Worm (Caenorhabditis elegans) whole organism, young adult: ENCODE data around the gene Y37A1A.2.

Experiments
- B0019.2 ChIP-seq: fragments of 200-800 bp; sonication (Bioruptor generic); conservative IDR thresholded peaks from 2 replicates; pipeline ENCODE4 v1.3.6; 2022; ENCODE audit warnings: missing genetic modification reagents, missing genetic modification characterization, missing compliant biosample characterization
- B0261.1 ChIP-seq: sonication (generic microtip); optimal IDR thresholded peaks from 2 replicates; lab custom pipeline; 2016; ENCODE audit warnings: mild to moderate bottlenecking, missing genetic modification characterization, moderate library complexity, missing compliant biosample characterization
- B0336.3 ChIP-seq: fragments of 200-800 bp; sonication (Bioruptor generic); IDR thresholded peaks from 2 replicates; pipeline ENCODE4 v1.3.6; 2022; ENCODE audit warnings: missing genetic modification characterization, missing compliant biosample characterization
- C06A6.2 ChIP-seq: fragments of 200-800 bp; sonication (Bioruptor generic); conservative IDR thresholded peaks from 2 replicates; pipeline ENCODE4 v1.3.6; 2022; ENCODE audit warnings: missing genetic modification characterization, missing compliant biosample characterization
- D2030.7 ChIP-seq: fragments of 200-800 bp; sonication (Bioruptor generic); IDR thresholded peaks from 2 replicates; pipeline ENCODE4 v1.3.6; 2022; ENCODE audit warnings: missing genetic modification reagents, missing genetic modification characterization, missing compliant biosample characterization
- F23B12.7 ChIP-seq: sonication (generic microtip); optimal IDR thresholded peaks from 2 replicates; lab custom pipeline; 2017; ENCODE audit warnings: missing genetic modification characterization, mild to moderate bottlenecking, missing compliant biosample characterization, antibody characterized with exemption, moderate library complexity; ENCODE audit not compliant: insufficient read depth
- F39B2.1 ChIP-seq: fragments of 200-800 bp; sonication (Bioruptor generic); IDR thresholded peaks from 2 replicates; pipeline ENCODE4 v1.3.6; 2022; ENCODE audit warnings: missing genetic modification reagents, missing genetic modification characterization, missing compliant biosample characterization
- F49E8.2 ChIP-seq: sonication (generic microtip); optimal IDR thresholded peaks from 3 replicates; lab custom pipeline; 2017; ENCODE audit warnings: missing genetic modification characterization, mild to moderate bottlenecking, missing compliant biosample characterization, antibody characterized with exemption, moderate library complexity; ENCODE audit not compliant: insufficient read depth
- T07F8.4 ChIP-seq: sonication (generic microtip); optimal IDR thresholded peaks from 2 replicates; lab custom pipeline; 2016; ENCODE audit warnings: mild to moderate bottlenecking, missing genetic modification characterization, moderate library complexity, missing compliant biosample characterization
- T26A5.8 ChIP-seq: sonication (generic microtip); optimal IDR thresholded peaks from 2 replicates; lab custom pipeline; 2016; ENCODE audit warnings: missing genetic modification characterization, missing compliant biosample characterization
- akir-1 ChIP-seq: fragments of 200-800 bp; sonication (Bioruptor generic); optimal IDR thresholded peaks from 2 replicates; lab custom pipeline; 2018; ENCODE audit warnings: mild to moderate bottlenecking, missing genetic modification characterization, moderate library complexity, missing compliant biosample characterization
- ama-1 ChIP-seq, 3 experiments: fragments of 150-350 bp in 1 of 3; sonication (generic microtip) in 2 of 3; optimal IDR thresholded peaks; 2 replicates each; lab custom pipeline; 2014 to 2018; ENCODE audit warnings: missing biosample characterization in 2 of 3, missing genetic modification characterization in 2 of 3, missing genetic modification reagents in 2 of 3
- aptf-2 ChIP-seq: fragments of 200-800 bp; sonication (Bioruptor generic); conservative IDR thresholded peaks from 2 replicates; pipeline ENCODE4 v1.3.6; 2022; ENCODE audit warnings: missing genetic modification reagents, missing genetic modification characterization, missing compliant biosample characterization
- attf-5 ChIP-seq: fragments of 200-800 bp; sonication (Bioruptor generic); optimal IDR thresholded peaks from 2 replicates; lab custom pipeline; 2018; ENCODE audit warnings: mild to moderate bottlenecking, missing genetic modification characterization, missing compliant biosample characterization
- ceh-100 ChIP-seq: fragments of 200-800 bp; sonication (Bioruptor generic); IDR thresholded peaks from 2 replicates; pipeline ENCODE4 v1.3.6; 2022; ENCODE audit warnings: missing genetic modification reagents, missing genetic modification characterization, missing compliant biosample characterization
- ceh-58 ChIP-seq: fragments of 200-800 bp; sonication (Bioruptor generic); IDR thresholded peaks from 2 replicates; pipeline ENCODE4 v1.3.6; 2022; ENCODE audit warnings: missing genetic modification characterization, missing compliant biosample characterization
- ceh-91 ChIP-seq: fragments of 200-800 bp; sonication (Bioruptor generic); IDR thresholded peaks from 2 replicates; pipeline ENCODE4 v1.3.6; 2022; ENCODE audit warnings: missing genetic modification reagents, missing genetic modification characterization, missing compliant biosample characterization
- egl-44 ChIP-seq: fragments of 200-800 bp; sonication (Bioruptor generic); IDR thresholded peaks from 2 replicates; pipeline ENCODE4 v1.3.6; 2022; ENCODE audit warnings: missing genetic modification reagents, missing genetic modification characterization, missing compliant biosample characterization
- ets-4 ChIP-seq: fragments of 200-800 bp; sonication (Bioruptor generic); optimal IDR thresholded peaks from 2 replicates; lab custom pipeline; 2018; ENCODE audit warnings: mild to moderate bottlenecking, missing genetic modification characterization, missing compliant biosample characterization
- gei-17 ChIP-seq: fragments of 200-800 bp; sonication (Bioruptor generic); optimal IDR thresholded peaks from 2 replicates; lab custom pipeline; 2018; ENCODE audit warnings: mild to moderate bottlenecking, missing genetic modification characterization, missing compliant biosample characterization
- lin-35 ChIP-seq, 3 experiments: fragments of 150-350 bp in 2 of 3; sonication (generic microtip) in 1 of 3; optimal IDR thresholded peaks; 2 replicates each; lab custom pipeline; 2014 to 2018; ENCODE audit warnings: missing biosample characterization in 3 of 3, missing genetic modification characterization in 3 of 3, missing genetic modification reagents in 3 of 3
- lir-1 ChIP-seq: fragments of 200-800 bp; sonication (Bioruptor generic); conservative IDR thresholded peaks from 2 replicates; pipeline ENCODE4 v1.3.6; 2022; ENCODE audit warnings: missing genetic modification reagents, missing genetic modification characterization, missing compliant biosample characterization
- lsy-27 ChIP-seq: sonication (generic microtip); optimal IDR thresholded peaks from 2 replicates; lab custom pipeline; 2017; ENCODE audit warnings: missing genetic modification characterization, mild to moderate bottlenecking, missing compliant biosample characterization, antibody characterized with exemption, missing genotype, borderline replicate concordance; ENCODE audit not compliant: insufficient read depth
- madf-8 ChIP-seq: fragments of 200-800 bp; sonication (Bioruptor generic); conservative IDR thresholded peaks from 2 replicates; pipeline ENCODE4 v1.3.6; 2022; ENCODE audit warnings: missing genetic modification reagents, missing genetic modification characterization, missing compliant biosample characterization
- mel-28 ChIP-seq: sonication (generic microtip); optimal IDR thresholded peaks from 2 replicates; lab custom pipeline; 2016; ENCODE audit warnings: borderline replicate concordance, mild to moderate bottlenecking, missing genetic modification characterization, missing compliant biosample characterization
- mes-4 ChIP-seq: sonication (generic microtip); optimal IDR thresholded peaks from 2 replicates; lab custom pipeline; 2016; ENCODE audit warnings: missing genotype, missing genetic modification characterization, missing compliant biosample characterization
- nfya-2 ChIP-seq: fragments of 200-800 bp; sonication (Bioruptor generic); IDR thresholded peaks from 2 replicates; pipeline ENCODE4 v1.3.6; 2022; ENCODE audit warnings: missing genetic modification reagents, missing genetic modification characterization, missing compliant biosample characterization
- nhr-179 ChIP-seq: sonication (generic microtip); optimal IDR thresholded peaks from 2 replicates; lab custom pipeline; 2016; ENCODE audit warnings: mild to moderate bottlenecking, missing genetic modification characterization, missing compliant biosample characterization
- nhr-80 ChIP-seq: sonication (generic microtip); optimal IDR thresholded peaks from 2 replicates; lab custom pipeline; 2016; ENCODE audit warnings: missing genetic modification characterization, missing compliant biosample characterization
- pha-4 ChIP-seq: fragments of 150-350 bp; sonication (generic microtip); optimal IDR thresholded peaks from 2 replicates; lab custom pipeline; 2014; ENCODE audit warnings: missing biosample characterization, missing genetic modification reagents, missing genetic modification characterization
- rcor-1 ChIP-seq: fragments of 200-800 bp; sonication (Bioruptor generic); IDR thresholded peaks from 2 replicates; pipeline ENCODE4 v1.3.6; 2022; ENCODE audit warnings: missing genetic modification reagents, missing genetic modification characterization, missing compliant biosample characterization
- rec-8 ChIP-seq, 2 experiments: sonication (generic microtip); optimal IDR thresholded peaks; 2 replicates each; lab custom pipeline; 2016; ENCODE audit warnings: mild to moderate bottlenecking in 2 of 2, missing genetic modification characterization in 2 of 2, missing genetic modification reagents in 2 of 2, missing genotype in 2 of 2, missing biosample characterization in 1 of 2, missing compliant biosample characterization in 1 of 2, moderate library complexity in 1 of 2
- repo-1 ChIP-seq: sonication (generic microtip); optimal IDR thresholded peaks from 2 replicates; lab custom pipeline; 2017; ENCODE audit warnings: mild to moderate bottlenecking, missing genetic modification characterization, missing compliant biosample characterization
- rpc-1 ChIP-seq, 2 experiments: fragments of 150-350 bp in 1 of 2; sonication (generic microtip) in 1 of 2; optimal IDR thresholded peaks; 2 replicates each; lab custom pipeline; 2014 to 2018; ENCODE audit warnings: missing biosample characterization in 1 of 2, missing genetic modification characterization in 1 of 2, missing genetic modification reagents in 1 of 2, missing genotype in 1 of 2
- snpc-1.1 ChIP-seq: sonication (generic microtip); optimal IDR thresholded peaks from 2 replicates; lab custom pipeline; 2017; ENCODE audit warnings: missing genetic modification characterization, mild to moderate bottlenecking, missing compliant biosample characterization, antibody characterized with exemption, moderate library complexity, missing genotype, missing genetic modification reagents; ENCODE audit not compliant: insufficient read depth
- snpc-1.3 ChIP-seq: sonication (generic microtip); optimal IDR thresholded peaks from 2 replicates; lab custom pipeline; 2017; ENCODE audit warnings: missing genetic modification characterization, mild to moderate bottlenecking, missing compliant biosample characterization, antibody characterized with exemption, moderate library complexity, missing genotype, missing genetic modification reagents; ENCODE audit not compliant: insufficient read depth
- snpc-3.4 ChIP-seq: sonication (generic microtip); optimal IDR thresholded peaks from 2 replicates; lab custom pipeline; 2017; ENCODE audit warnings: missing genetic modification characterization, mild to moderate bottlenecking, missing compliant biosample characterization, antibody characterized with exemption, moderate library complexity, missing genotype, missing genetic modification reagents
- snpc-4 ChIP-seq, 5 experiments: fragments of 150-350 bp in 1 of 5; sonication (generic microtip) in 4 of 5; optimal IDR thresholded peaks; 2 replicates each; lab custom pipeline; 2014 to 2018; ENCODE audit warnings: missing genetic modification characterization in 5 of 5, missing biosample characterization in 3 of 5, antibody characterized with exemption in 2 of 5, mild to moderate bottlenecking in 2 of 5, missing compliant biosample characterization in 2 of 5, missing genotype in 2 of 5, moderate library complexity in 2 of 5, missing genetic modification reagents in 1 of 5
- tlf-1 ChIP-seq: fragments of 200-800 bp; sonication (Bioruptor generic); optimal IDR thresholded peaks from 2 replicates; lab custom pipeline; 2018; ENCODE audit warnings: mild to moderate bottlenecking, missing genetic modification characterization, missing compliant biosample characterization
- zim-3 ChIP-seq: sonication (generic microtip); optimal IDR thresholded peaks from 2 replicates; lab custom pipeline; 2017; ENCODE audit warnings: mild to moderate bottlenecking, missing genetic modification characterization, moderate library complexity, missing compliant biosample characterization
- ztf-18 ChIP-seq: sonication (generic microtip); optimal IDR thresholded peaks from 2 replicates; lab custom pipeline; 2016; ENCODE audit warnings: missing genotype, mild to moderate bottlenecking, missing genetic modification characterization, missing compliant biosample characterization
- ztf-22 ChIP-seq: fragments of 200-800 bp; sonication (Bioruptor generic); optimal IDR thresholded peaks from 2 replicates; lab custom pipeline; 2018; ENCODE audit warnings: mild to moderate bottlenecking, missing genetic modification characterization, moderate library complexity, missing compliant biosample characterization
- ztf-6 ChIP-seq: fragments of 200-800 bp; sonication (Bioruptor generic); IDR thresholded peaks from 2 replicates; pipeline ENCODE4 v1.3.6; 2022; ENCODE audit warnings: missing genetic modification reagents, missing genetic modification characterization, missing compliant biosample characterization

The Y37A1A.2 gene

ce11 chrIV:13876565-13877153 is 36.2 kb downstream of the Y37A1A.2 start, which contains the start of gene prdh-1:
Gene prdh-1, minus strand, starts transcription at chrIV:13876615.
- TF ChIP-seq lir-1 (GFP tag; lab: Robert Waterston, UW) (no peak), snpc-4 (GFP tag; optimal IDR thresholded peaks at IDR 0.05; lab: Kevin White, UChicago) (no peak), snpc-4 (tag; optimal IDR thresholded peaks at IDR 0.05; lab: Kevin White, UChicago) (no peak), mes-4 (tag; lab: Kevin White, UChicago) (no peak), tlf-1 (GFP tag; lab: Kevin White, UChicago) (no peak), ceh-58 (GFP tag; lab: Robert Waterston, UW) (no peak), attf-5 (GFP tag; lab: Kevin White, UChicago) (no peak), B0019.2 (GFP tag; lab: Robert Waterston, UW) (no peak)

- TF ChIP-seq pha-4 (tag; lab: Kevin White, UChicago) = no peak
- no peak for TF ChIP-seq T26A5.8 (tag; lab: Kevin White, UChicago)
- TF ChIP-seq snpc-3.4 (tag; lab: Kevin White, UChicago) = peak; percentile 16
- TF ChIP-seq F23B12.7 = no peak
- no peak for TF ChIP-seq ztf-22 (GFP tag; lab: Kevin White, UChicago)
- TF ChIP-seq ztf-6 = no peak
- TF ChIP-seq ztf-18 = peak; percentile 63
- peak; percentile 26 for TF ChIP-seq F49E8.2
- TF ChIP-seq nfya-2 (GFP tag; lab: Robert Waterston, UW) = no peak
- TF ChIP-seq D2030.7 (GFP tag; lab: Robert Waterston, UW) = peak; percentile 53; the same call in 1 of the 2 replicates
- peak; percentile 29 for TF ChIP-seq snpc-1.1 (tag; lab: Kevin White, UChicago)
- no peak for TF ChIP-seq lsy-27 (tag; lab: Kevin White, UChicago)
- TF ChIP-seq nhr-179 = no peak
- TF ChIP-seq rec-8 (tag; optimal IDR thresholded peaks at IDR 0.05; lab: Kevin White, UChicago) = no peak
- no peak for TF ChIP-seq egl-44 (GFP tag; lab: Robert Waterston, UW)
- TF ChIP-seq repo-1 (tag; lab: Kevin White, UChicago) = no peak
- no peak for TF ChIP-seq rcor-1 (GFP tag; lab: Robert Waterston, UW)
- TF ChIP-seq ets-4 (GFP tag; lab: Kevin White, UChicago) = no peak
- TF ChIP-seq madf-8 = 0 out of 2 replicates have a peak, but pooled peaks have one; percentile 11
- no peak for TF ChIP-seq aptf-2 (GFP tag; lab: Robert Waterston, UW)
- no peak for TF ChIP-seq nhr-80 (tag; lab: Kevin White, UChicago)
- no peak for TF ChIP-seq ceh-100 (GFP tag; lab: Robert Waterston, UW)
- peak; percentile 7 for TF ChIP-seq zim-3 (tag; lab: Kevin White, UChicago)
- TF ChIP-seq gei-17 (GFP tag; lab: Kevin White, UChicago) = no peak
- no peak for TF ChIP-seq akir-1
- TF ChIP-seq T07F8.4 (tag; lab: Kevin White, UChicago) = no peak
- no peak for TF ChIP-seq lin-35 (GFP tag; optimal IDR thresholded peaks at IDR 0.05; lab: Kevin White, UChicago)
- TF ChIP-seq C06A6.2 (GFP tag; lab: Robert Waterston, UW) = no peak
- peak; percentile 73 for TF ChIP-seq B0261.1 (tag; lab: Kevin White, UChicago)
- no peak for TF ChIP-seq mel-28 (tag; lab: Kevin White, UChicago)
- peak; percentile 47 for TF ChIP-seq rpc-1 (optimal IDR thresholded peaks at IDR 0.05; lab: Kevin White, UChicago)
- TF ChIP-seq rpc-1 (tag; optimal IDR thresholded peaks at IDR 0.05; lab: Kevin White, UChicago) = peak; percentile 75
- no peak for TF ChIP-seq ama-1 (optimal IDR thresholded peaks at IDR 0.05; lab: Kevin White, UChicago)
- peak in 1 of 2 experiments; percentile 8 for TF ChIP-seq ama-1 (GFP tag; optimal IDR thresholded peaks at IDR 0.05; lab: Kevin White, UChicago)
- peak; percentile 46 for TF ChIP-seq snpc-1.3 (tag; lab: Kevin White, UChicago)
- TF ChIP-seq B0336.3 = no peak
- TF ChIP-seq ceh-91 (GFP tag; lab: Robert Waterston, UW) = no peak
- TF ChIP-seq F39B2.1 (GFP tag; lab: Robert Waterston, UW) = no peak
Measured at ce11 chrIV:13870085-13870484, 42.7 kb downstream of the Y37A1A.2 start.
